Worm (Caenorhabditis elegans) whole organism, L1 larva: Measurements from ENCODE around the gene F17A2.13.

ENCODE experiments used
- aly-2 ChIP-seq: fragments of 150-350 bp; optimal IDR thresholded peaks from 2 replicates; lab custom pipeline; 2014; ENCODE audit warnings: missing biosample characterization, missing genetic modification characterization
- ama-1 ChIP-seq: fragments of 150-350 bp; optimal IDR thresholded peaks from 2 replicates; lab custom pipeline; 2014
- ceh-82 ChIP-seq, 3 experiments: fragments of 150-350 bp in 1 of 3; sonication (generic microtip) in 2 of 3; optimal IDR thresholded peaks; 2 replicates each; lab custom pipeline; 2014 to 2017; ENCODE audit warnings: missing biosample characterization in 3 of 3, missing genetic modification characterization in 3 of 3
- dpl-1 ChIP-seq, 3 experiments: fragments of 150-350 bp in 2 of 3; sonication (generic microtip) in 1 of 3; optimal IDR thresholded peaks; 2 replicates each; lab custom pipeline; 2014 to 2017; ENCODE audit warnings: missing biosample characterization in 3 of 3, missing genetic modification characterization in 3 of 3, missing genetic modification reagents in 3 of 3
- dsc-1 ChIP-seq: sonication (generic microtip); optimal IDR thresholded peaks from 2 replicates; lab custom pipeline; 2016; ENCODE audit warnings: mild to moderate bottlenecking, missing genetic modification characterization, missing compliant biosample characterization
- elt-3 ChIP-seq, 6 experiments: fragments of 150-350 bp in 1 of 6; sonication (generic microtip); optimal IDR thresholded peaks; 2 replicates each; lab custom pipeline; 2017 to 2018; ENCODE audit warnings: missing biosample characterization in 6 of 6, missing genetic modification characterization in 6 of 6, inconsistent platforms in 1 of 6
- hlh-17 ChIP-seq: fragments of 200-800 bp; sonication (Bioruptor generic); optimal IDR thresholded peaks from 2 replicates; lab custom pipeline; 2018; ENCODE audit warnings: missing genetic modification characterization, mild to moderate bottlenecking, missing compliant biosample characterization, moderate library complexity, borderline replicate concordance
- isw-1 ChIP-seq: fragments of 200-800 bp; sonication (Bioruptor generic); IDR thresholded peaks from 2 replicates; pipeline ENCODE4 v1.3.6; 2022; ENCODE audit warnings: missing genetic modification characterization, missing compliant biosample characterization
- lin-15B ChIP-seq: fragments of 150-350 bp; sonication (generic microtip); optimal IDR thresholded peaks from 3 replicates; lab custom pipeline; 2014; ENCODE audit warnings: missing biosample characterization, missing genetic modification characterization
- nhr-77 ChIP-seq: fragments of 150-350 bp; optimal IDR thresholded peaks from 2 replicates; lab custom pipeline; 2014; ENCODE audit warnings: missing biosample characterization, missing genetic modification characterization
- pax-3 ChIP-seq: fragments of 200-800 bp; sonication (Bioruptor generic); optimal IDR thresholded peaks from 2 replicates; lab custom pipeline; 2018; ENCODE audit warnings: mild to moderate bottlenecking, missing genetic modification characterization, moderate library complexity, missing compliant biosample characterization
- pqm-1 ChIP-seq: sonication (generic microtip); optimal IDR thresholded peaks from 3 replicates; lab custom pipeline; 2017; ENCODE audit warnings: missing biosample characterization, missing genetic modification characterization
- sox-4 ChIP-seq: sonication (generic microtip); optimal IDR thresholded peaks from 2 replicates; lab custom pipeline; 2016; ENCODE audit warnings: missing genetic modification characterization, missing compliant biosample characterization
- unc-62 ChIP-seq: fragments of 150-350 bp; optimal IDR thresholded peaks from 2 replicates; lab custom pipeline; 2014; ENCODE audit warnings: missing biosample characterization, missing genetic modification reagents, missing genetic modification characterization

- TF ChIP-seq dsc-1 (tag; lab: Kevin White, UChicago) = no peak
- TF ChIP-seq isw-1 (GFP tag; lab: Robert Waterston, UW) = no peak
- no peak for TF ChIP-seq dpl-1 (GFP tag; optimal IDR thresholded peaks at IDR 0.05; lab: Kevin White, UChicago)
- TF ChIP-seq unc-62 (GFP tag; lab: Kevin White, UChicago) = no peak
- no peak for TF ChIP-seq pax-3 (tag; lab: Kevin White, UChicago)
- TF ChIP-seq sox-4 (tag; lab: Kevin White, UChicago) = no peak
- no peak for TF ChIP-seq pqm-1
- no peak for TF ChIP-seq elt-3 (tag; optimal IDR thresholded peaks at IDR 0.05; lab: Kevin White, UChicago)
- TF ChIP-seq lin-15B (tag; lab: Kevin White, UChicago) = no peak
- TF ChIP-seq ceh-82 (tag; optimal IDR thresholded peaks at IDR 0.05; lab: Kevin White, UChicago) = no peak
- no peak for TF ChIP-seq hlh-17 (GFP tag; lab: Kevin White, UChicago)
- TF ChIP-seq aly-2 (tag; lab: Kevin White, UChicago) = no peak
- TF ChIP-seq nhr-77 (tag; lab: Kevin White, UChicago) = no peak
- no peak for TF ChIP-seq ama-1 (lab: Kevin White, UChicago)
Measured at ce11 chrX:12335808-12336207, 14.4 kb downstream of the F17A2.13 start, which contains the start of gene srd-48.
